Worm (Caenorhabditis elegans): ENCODE measurements around the gene ocr-1.

The ocr-1 gene

ce11 chrV:10754050-10754449, 10.1 kb upstream of the ocr-1 start, which contains the start of gene F28H7.7:
F28H7.7 (minus strand) TSS chrV:10754150.
- TF ChIP-seq tab-1 (GFP tag; IDR thresholded peaks at IDR 0.05), result no peak
- TF ChIP-seq klf-2 (GFP tag; conservative IDR thresholded peaks at IDR 0.05), result no peak
- TF ChIP-seq flt-1 (GFP tag; IDR thresholded peaks at IDR 0.05), result no peak
- no peak for TF ChIP-seq cog-1 (tag; optimal IDR thresholded peaks at IDR 0.05)
- TF ChIP-seq ztf-29 (GFP tag; IDR thresholded peaks at IDR 0.05), result no peak
- no peak for TF ChIP-seq ref-1 (GFP tag; conservative IDR thresholded peaks at IDR 0.05)
- no peak for TF ChIP-seq ztf-23 (GFP tag; IDR thresholded peaks at IDR 0.05)
- TF ChIP-seq T22C8.4 (GFP tag; IDR thresholded peaks at IDR 0.05), result no peak
- TF ChIP-seq med-1 (GFP tag; optimal IDR thresholded peaks at IDR 0.05; ENCODE audit: insufficient read depth), result no peak

- TF ChIP-seq ztf-29 (GFP tag; IDR thresholded peaks at IDR 0.05) (no peak), tab-1 (GFP tag; IDR thresholded peaks at IDR 0.05) (no peak), cog-1 (tag; optimal IDR thresholded peaks at IDR 0.05) (no peak), ref-1 (GFP tag; conservative IDR thresholded peaks at IDR 0.05) (no peak), T22C8.4 (GFP tag; IDR thresholded peaks at IDR 0.05) (no peak), ztf-23 (GFP tag; IDR thresholded peaks at IDR 0.05) (no peak), klf-2 (GFP tag; conservative IDR thresholded peaks at IDR 0.05) (no peak)
Observed at ce11 chrV:10756698-10757097, 7.5 kb upstream of the ocr-1 start, which contains the start of gene irld-6. irld-6 (minus strand) TSS chrV:10756798.

- TF ChIP-seq med-1 (GFP tag; optimal IDR thresholded peaks at IDR 0.05; ENCODE audit: insufficient read depth) (no peak), cog-1 (tag; optimal IDR thresholded peaks at IDR 0.05) (no peak), ztf-23 (GFP tag; IDR thresholded peaks at IDR 0.05) (no peak), T22C8.4 (GFP tag; IDR thresholded peaks at IDR 0.05) (no peak), flt-1 (GFP tag; IDR thresholded peaks at IDR 0.05) (no peak), ztf-29 (GFP tag; IDR thresholded peaks at IDR 0.05) (no peak), ref-1 (GFP tag; conservative IDR thresholded peaks at IDR 0.05) (no peak), klf-2 (GFP tag; conservative IDR thresholded peaks at IDR 0.05) (no peak), tab-1 (GFP tag; IDR thresholded peaks at IDR 0.05) (no peak)
Observed at ce11 chrV:10757128-10757527, 7.0 kb upstream of the ocr-1 start.

- TF ChIP-seq tab-1 (GFP tag; IDR thresholded peaks at IDR 0.05) (no peak), ref-1 (GFP tag; conservative IDR thresholded peaks at IDR 0.05) (no peak), ztf-29 (GFP tag; IDR thresholded peaks at IDR 0.05) (no peak), klf-2 (GFP tag; conservative IDR thresholded peaks at IDR 0.05) (no peak), T22C8.4 (GFP tag; IDR thresholded peaks at IDR 0.05) (no peak), med-1 (GFP tag; optimal IDR thresholded peaks at IDR 0.05; ENCODE audit: insufficient read depth) (no peak)
Observed at ce11 chrV:10758658-10759057, 5.5 kb upstream of the ocr-1 start, which contains the start of gene F28H7.8. F28H7.8 (plus strand) TSS chrV:10758958.

ce11 chrV:10760839-10761238, 3.3 kb upstream of the ocr-1 start:
- TF ChIP-seq tab-1 (GFP tag; IDR thresholded peaks at IDR 0.05) (no peak), ztf-23 (GFP tag; IDR thresholded peaks at IDR 0.05) (no peak), ztf-29 (GFP tag; IDR thresholded peaks at IDR 0.05) (no peak), flt-1 (GFP tag; IDR thresholded peaks at IDR 0.05) (no peak), T22C8.4 (GFP tag; IDR thresholded peaks at IDR 0.05) (no peak), cog-1 (tag; optimal IDR thresholded peaks at IDR 0.05) (no peak), med-1 (GFP tag; optimal IDR thresholded peaks at IDR 0.05; ENCODE audit: insufficient read depth) (no peak), ref-1 (GFP tag; conservative IDR thresholded peaks at IDR 0.05) (no peak), klf-2 (GFP tag; conservative IDR thresholded peaks at IDR 0.05) (no peak)

ce11 chrV:10762695-10763094, 1.5 kb upstream of the ocr-1 start, which contains the start of gene sre-6:
sre-6 (minus strand) TSS chrV:10762795.
- no peak for TF ChIP-seq T22C8.4 (GFP tag; IDR thresholded peaks at IDR 0.05)

ce11 chrV:10768892-10769291, 4.7 kb downstream of the ocr-1 start:
- TF ChIP-seq med-1 (GFP tag; optimal IDR thresholded peaks at IDR 0.05; ENCODE audit: insufficient read depth) (no peak), flt-1 (GFP tag; IDR thresholded peaks at IDR 0.05) (no peak), klf-2 (GFP tag; conservative IDR thresholded peaks at IDR 0.05) (no peak)

ce11 chrV:10770026-10770425, 5.9 kb downstream of the ocr-1 start, which contains the start of the genes D1054.1 and pas-2:
D1054.1 (minus strand) TSS chrV:10770217.
pas-2 (plus strand) TSS chrV:10770368.
- TF ChIP-seq ref-1 (GFP tag; conservative IDR thresholded peaks at IDR 0.05) (no peak), T22C8.4 (GFP tag; IDR thresholded peaks at IDR 0.05) (no peak), ztf-23 (GFP tag; IDR thresholded peaks at IDR 0.05) (no peak), klf-2 (GFP tag; conservative IDR thresholded peaks at IDR 0.05) (no peak), flt-1 (GFP tag; IDR thresholded peaks at IDR 0.05) (no peak), cog-1 (tag; optimal IDR thresholded peaks at IDR 0.05) (no peak), ztf-29 (GFP tag; IDR thresholded peaks at IDR 0.05) (no peak), med-1 (GFP tag; optimal IDR thresholded peaks at IDR 0.05; ENCODE audit: insufficient read depth) (no peak), tab-1 (GFP tag; IDR thresholded peaks at IDR 0.05) (no peak)

- no peak for TF ChIP-seq ztf-23 (GFP tag; IDR thresholded peaks at IDR 0.05)
- TF ChIP-seq klf-2 (GFP tag; conservative IDR thresholded peaks at IDR 0.05), result no peak
- TF ChIP-seq tab-1 (GFP tag; IDR thresholded peaks at IDR 0.05), result no peak
- no peak for TF ChIP-seq flt-1 (GFP tag; IDR thresholded peaks at IDR 0.05)
- no peak for TF ChIP-seq ztf-29 (GFP tag; IDR thresholded peaks at IDR 0.05)
- no peak for TF ChIP-seq cog-1 (tag; optimal IDR thresholded peaks at IDR 0.05)
- no peak for TF ChIP-seq T22C8.4 (GFP tag; IDR thresholded peaks at IDR 0.05)
- no peak for TF ChIP-seq ref-1 (GFP tag; conservative IDR thresholded peaks at IDR 0.05)
- no peak for TF ChIP-seq med-1 (GFP tag; optimal IDR thresholded peaks at IDR 0.05; ENCODE audit: insufficient read depth)
Observed at ce11 chrV:10771390-10771789, 7.2 kb downstream of the ocr-1 start, which contains the start of gene D1054.3. D1054.3 (plus strand) TSS chrV:10771451.

- TF ChIP-seq T22C8.4 (GFP tag; IDR thresholded peaks at IDR 0.05) (no peak), klf-2 (GFP tag; conservative IDR thresholded peaks at IDR 0.05) (no peak), flt-1 (GFP tag; IDR thresholded peaks at IDR 0.05) (no peak), ref-1 (GFP tag; conservative IDR thresholded peaks at IDR 0.05) (no peak), ztf-23 (GFP tag; IDR thresholded peaks at IDR 0.05) (no peak), med-1 (GFP tag; optimal IDR thresholded peaks at IDR 0.05; ENCODE audit: insufficient read depth) (no peak), cog-1 (tag; optimal IDR thresholded peaks at IDR 0.05) (no peak), tab-1 (GFP tag; IDR thresholded peaks at IDR 0.05) (no peak), ztf-29 (GFP tag; IDR thresholded peaks at IDR 0.05) (no peak)
Observed at ce11 chrV:10773216-10773615, 9.1 kb downstream of the ocr-1 start.

Measured in whole organism, midembryonic.